Fruit fly (Drosophila melanogaster) whole organism, wandering third instar larva: ENCODE results near the gene CG6654.

Source experiments
- Abd-B ChIP-seq: fragments of >200 bp; optimal IDR thresholded peaks from 2 replicates; lab custom pipeline; 2017; ENCODE audit warnings: missing biosample characterization, missing genetic modification characterization
- CG32264 ChIP-seq: fragments of 200-800 bp; sonication (Bioruptor generic); optimal IDR thresholded peaks from 2 replicates; lab custom pipeline; 2016; ENCODE audit warnings: missing biosample characterization, missing genetic modification characterization
- CG9705 ChIP-seq: fragments of 200-800 bp; sonication (Bioruptor generic); optimal IDR thresholded peaks from 2 replicates; lab custom pipeline; 2018; ENCODE audit warnings: missing biosample characterization, mild to moderate bottlenecking, missing genetic modification characterization
- CrebA ChIP-seq: fragments of 200-800 bp; sonication (Bioruptor generic); optimal IDR thresholded peaks from 2 replicates; lab custom pipeline; 2016; ENCODE audit warnings: missing biosample characterization, mild to moderate bottlenecking, missing genetic modification characterization, borderline replicate concordance
- Dif ChIP-seq: fragments of 200-275, 200-300 bp; sonication (Bioruptor generic); optimal IDR thresholded peaks from 2 replicates; lab custom pipeline; 2018; ENCODE audit warnings: missing biosample characterization, missing genetic modification characterization; ENCODE audit not compliant: partially characterized antibody
- GATAd ChIP-seq: sonication (Bioruptor generic); optimal IDR thresholded peaks from 2 replicates; lab custom pipeline; 2016; ENCODE audit warnings: missing biosample characterization, missing genetic modification characterization
- HLH106 ChIP-seq: fragments of 200-800 bp; optimal IDR thresholded peaks from 3 replicates; lab custom pipeline; 2019; ENCODE audit warnings: missing biosample characterization, mild to moderate bottlenecking, missing genetic modification characterization, moderate library complexity
- Hnf4 ChIP-seq: fragments of 200-800 bp; sonication (Bioruptor generic); optimal IDR thresholded peaks from 2 replicates; lab custom pipeline; 2016; ENCODE audit warnings: missing biosample characterization, mild to moderate bottlenecking, missing genetic modification characterization
- Hr78 ChIP-seq: fragments of >200 bp; optimal IDR thresholded peaks from 2 replicates; lab custom pipeline; 2017; ENCODE audit warnings: missing biosample characterization, missing genetic modification characterization
- Hr83 ChIP-seq: fragments of 200-300 bp; sonication (Bioruptor generic); optimal IDR thresholded peaks from 2 replicates; lab custom pipeline; 2016; ENCODE audit warnings: missing biosample characterization, mild to moderate bottlenecking, missing genetic modification characterization, moderate library complexity; ENCODE audit not compliant: poor library complexity, severe bottlenecking
- Myc ChIP-seq: fragments of >200 bp; optimal IDR thresholded peaks from 2 replicates; lab custom pipeline; 2017
- N ChIP-seq: fragments of >200 bp; optimal IDR thresholded peaks from 2 replicates; lab custom pipeline; 2018; ENCODE audit warnings: missing biosample characterization, missing external identifiers, missing genetic modification characterization
- OdsH ChIP-seq: fragments of 200-800 bp; sonication (Bioruptor generic); optimal IDR thresholded peaks from 2 replicates; lab custom pipeline; 2016; ENCODE audit warnings: missing biosample characterization, mild to moderate bottlenecking, missing genetic modification characterization
- Rel ChIP-seq, 2 experiments: fragments of 200-800 bp; sonication (Bioruptor generic) in 1 of 2; optimal IDR thresholded peaks; 2 replicates in 1 of 2; 3 replicates in 1 of 2; lab custom pipeline; 2016 to 2019; ENCODE audit warnings: mild to moderate bottlenecking in 2 of 2, missing biosample characterization in 2 of 2, missing genetic modification characterization in 2 of 2, moderate library complexity in 1 of 2
- Sp1 ChIP-seq: fragments of 200-800 bp; sonication (Bioruptor generic); optimal IDR thresholded peaks from 3 replicates; lab custom pipeline; 2019; ENCODE audit warnings: missing biosample characterization, mild to moderate bottlenecking, missing genetic modification characterization, moderate library complexity
- Vsx2 ChIP-seq: fragments of 200-300, 225-300 bp; sonication (Bioruptor generic); optimal IDR thresholded peaks from 2 replicates; lab custom pipeline; 2018; ENCODE audit warnings: missing biosample characterization, missing genetic modification characterization; ENCODE audit not compliant: partially characterized antibody
- br ChIP-seq: fragments of 200-800 bp; sonication (Bioruptor generic); optimal IDR thresholded peaks from 2 replicates; lab custom pipeline; 2016; ENCODE audit warnings: missing biosample characterization, missing genetic modification characterization
- dl ChIP-seq, 2 experiments: fragments of 175-275, 200-275 bp in 1 of 2; fragments of 200-275 bp in 1 of 2; sonication (Bioruptor generic); optimal IDR thresholded peaks; lab custom pipeline; 2018; ENCODE audit warnings: mild to moderate bottlenecking in 2 of 2, missing biosample characterization in 2 of 2, missing genetic modification characterization in 2 of 2, moderate library complexity in 2 of 2; ENCODE audit not compliant: partially characterized antibody in 2 of 2, insufficient read depth in 1 of 2
- dmrt93B ChIP-seq: fragments of 200-800 bp; sonication (Bioruptor generic); optimal IDR thresholded peaks from 2 replicates; lab custom pipeline; 2018; ENCODE audit warnings: missing biosample characterization, mild to moderate bottlenecking, missing genetic modification characterization
- dsf ChIP-seq: sonication (Bioruptor generic); optimal IDR thresholded peaks from 2 replicates; lab custom pipeline; 2016; ENCODE audit warnings: missing biosample characterization, missing genetic modification characterization, borderline replicate concordance
- ey ChIP-seq: fragments of 200-800 bp; sonication (Bioruptor generic); optimal IDR thresholded peaks from 2 replicates; lab custom pipeline; 2016; ENCODE audit warnings: missing biosample characterization, missing genetic modification characterization
- foxo ChIP-seq, 2 experiments: fragments of 200-800 bp; sonication (Bioruptor generic); optimal IDR thresholded peaks; 2 replicates in 1 of 2; 3 replicates in 1 of 2; lab custom pipeline; 2016 to 2017; ENCODE audit warnings: missing biosample characterization in 2 of 2, missing genetic modification characterization in 2 of 2
- fru ChIP-seq: fragments of 200-800 bp; sonication (Bioruptor generic); optimal IDR thresholded peaks from 3 replicates; lab custom pipeline; 2016; ENCODE audit warnings: missing biosample characterization, mild to moderate bottlenecking, missing genetic modification characterization
- h ChIP-seq: fragments of 200-800 bp; sonication (Bioruptor generic); optimal IDR thresholded peaks from 3 replicates; lab custom pipeline; 2016; ENCODE audit warnings: missing biosample characterization, mild to moderate bottlenecking, missing genetic modification characterization
- jim ChIP-seq: fragments of 175-275, 200-325 bp; sonication (Bioruptor generic); optimal IDR thresholded peaks from 2 replicates; lab custom pipeline; 2016; ENCODE audit warnings: missing biosample characterization, mild to moderate bottlenecking, missing genetic modification characterization
- lola ChIP-seq: fragments of >200 bp; optimal IDR thresholded peaks from 2 replicates; lab custom pipeline; 2017; ENCODE audit warnings: missing biosample characterization, missing genetic modification characterization
- pan ChIP-seq: fragments of >200 bp; optimal IDR thresholded peaks from 2 replicates; lab custom pipeline; 2017
- psq ChIP-seq: fragments of 200-800 bp; sonication (Bioruptor generic); optimal IDR thresholded peaks from 3 replicates; lab custom pipeline; 2017; ENCODE audit warnings: missing biosample characterization, mild to moderate bottlenecking, missing genetic modification characterization, moderate library complexity
- rgr ChIP-seq: fragments of 200-800 bp; sonication (Bioruptor generic); optimal IDR thresholded peaks from 3 replicates; lab custom pipeline; 2016; ENCODE audit warnings: missing biosample characterization, mild to moderate bottlenecking, missing genetic modification characterization
- sage ChIP-seq: fragments of 200-800 bp; sonication (Bioruptor generic); optimal IDR thresholded peaks from 2 replicates; lab custom pipeline; 2016; ENCODE audit warnings: missing biosample characterization, mild to moderate bottlenecking, missing genetic modification characterization
- sv ChIP-seq: fragments of 200-800 bp; sonication (Bioruptor generic); optimal IDR thresholded peaks from 3 replicates; lab custom pipeline; 2016; ENCODE audit warnings: missing biosample characterization, missing genetic modification characterization
- tai ChIP-seq: sonication (Bioruptor generic); optimal IDR thresholded peaks from 2 replicates; lab custom pipeline; 2016; ENCODE audit warnings: missing biosample characterization, missing genetic modification characterization
- usp ChIP-seq: fragments of >200 bp; optimal IDR thresholded peaks from 2 replicates; lab custom pipeline; 2017; ENCODE audit warnings: missing biosample characterization, missing genetic modification characterization
- woc ChIP-seq: sonication (Bioruptor generic); optimal IDR thresholded peaks from 2 replicates; lab custom pipeline; 2016; ENCODE audit warnings: missing biosample characterization, mild to moderate bottlenecking, missing genetic modification characterization

The CG6654 gene

dm6 chr3R:15242186-15243045 lies 29.0 kb upstream of the CG6654 start, which contains the start of the genes tefu and Hsc70-4:
TSS of gene tefu (minus strand) at chr3R:15242236.
TSS of gene Hsc70-4 (plus strand) at chr3R:15242687.
- TF ChIP-seq OdsH (GFP tag; lab: Kevin White, UChicago) (peak; percentile 32), woc (GFP tag; lab: Kevin White, UChicago) (peak; percentile 72), dl (GFP tag; optimal IDR thresholded peaks at IDR 0.05; lab: Kevin White, UChicago; ENCODE audit: insufficient read depth in 1 of 2, partially characterized antibody in 2 of 2) (no peak), dsf (GFP tag; lab: Kevin White, UChicago) (no peak), Hr78 (GFP tag; lab: Kevin White, UChicago) (peak; percentile 46), Dif (GFP tag; lab: Kevin White, UChicago) (peak; percentile 68), GATAd (GFP tag; lab: Kevin White, UChicago) (no peak), Sp1 (peak; percentile 46), ey (peak; percentile 60), HLH106 (tag; lab: Kevin White, UChicago) (peak; percentile 79), Hr83 (GFP tag; lab: Kevin White, UChicago) (peak; percentile 5), jim (GFP tag; lab: Kevin White, UChicago) (peak; percentile 24), Vsx2 (GFP tag; lab: Kevin White, UChicago) (peak; percentile 64), sv (GFP tag; lab: Kevin White, UChicago) (peak; percentile 64), br (GFP tag; lab: Kevin White, UChicago) (no peak), dmrt93B (GFP tag; lab: Kevin White, UChicago) (peak; percentile 68), N (GFP tag; lab: Kevin White, UChicago) (peak; percentile 92), pan (no peak), h (GFP tag; lab: Kevin White, UChicago) (peak; percentile 54), CG9705 (GFP tag; lab: Kevin White, UChicago) (peak; percentile 54), rgr (GFP tag; lab: Kevin White, UChicago) (no peak), Hnf4 (GFP tag; lab: Kevin White, UChicago) (peak; percentile 64), foxo (GFP tag; optimal IDR thresholded peaks at IDR 0.05; lab: Kevin White, UChicago) (peak in 1 of 2 experiments; percentile 9), Rel (GFP tag; optimal IDR thresholded peaks at IDR 0.05; lab: Kevin White, UChicago) (no peak), Rel (tag; optimal IDR thresholded peaks at IDR 0.05; lab: Kevin White, UChicago) (peak; percentile 4)

DNA sequence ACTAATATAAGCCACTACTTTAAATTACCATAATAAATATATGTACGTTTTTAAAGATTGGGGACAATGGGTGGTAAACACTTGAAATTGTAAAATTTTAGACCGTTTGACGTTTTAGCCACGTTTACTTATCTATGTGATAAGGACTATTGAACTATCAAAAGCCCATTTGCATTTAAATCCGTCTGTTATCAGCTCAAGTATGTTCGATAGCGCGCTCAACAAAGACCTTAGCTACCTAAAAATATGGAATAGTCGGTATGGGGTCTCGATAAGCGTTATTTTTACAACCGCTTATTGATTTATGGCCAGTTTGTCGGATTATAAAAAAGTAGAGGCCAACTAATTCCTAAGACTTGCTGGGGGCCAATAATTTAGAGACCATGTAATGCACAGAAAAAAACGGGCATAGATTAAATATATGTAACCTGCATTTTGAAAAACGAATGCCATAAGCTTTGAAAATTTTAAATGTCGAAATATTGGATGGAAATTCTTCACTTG lies 18.2 kb upstream of the CG6654 start:
- TF ChIP-seq fru (no peak), br (GFP tag; lab: Kevin White, UChicago) (no peak), Hr83 (GFP tag; lab: Kevin White, UChicago) (no peak), ey (no peak), Vsx2 (GFP tag; lab: Kevin White, UChicago) (no peak), usp (GFP tag; lab: Kevin White, UChicago) (no peak), lola (no peak), tai (no peak), jim (GFP tag; lab: Kevin White, UChicago) (no peak), psq (GFP tag; lab: Kevin White, UChicago) (no peak), CG32264 (GFP tag; lab: Kevin White, UChicago) (no peak), CG9705 (GFP tag; lab: Kevin White, UChicago) (no peak), Myc (lab: Kevin White, UChicago) (no peak), dsf (GFP tag; lab: Kevin White, UChicago) (no peak), Abd-B (no peak), HLH106 (tag; lab: Kevin White, UChicago) (no peak), foxo (GFP tag; optimal IDR thresholded peaks at IDR 0.05; lab: Kevin White, UChicago) (no peak), sage (GFP tag; lab: Kevin White, UChicago) (no peak), CrebA (GFP tag; lab: Kevin White, UChicago) (no peak)
